Worm (Caenorhabditis elegans) whole organism, L1 larva: ENCODE results near the gene apb-1.

Source experiments
- C34B4.2 ChIP-seq: sonication (generic microtip); optimal IDR thresholded peaks from 2 replicates; lab custom pipeline; 2017; ENCODE audit warnings: mild to moderate bottlenecking, missing genetic modification characterization, missing compliant biosample characterization
- ama-1 ChIP-seq: fragments of 150-350 bp; optimal IDR thresholded peaks from 2 replicates; lab custom pipeline; 2014
- dpl-1 ChIP-seq, 3 experiments: fragments of 150-350 bp in 2 of 3; sonication (generic microtip) in 1 of 3; optimal IDR thresholded peaks; 2 replicates each; lab custom pipeline; 2014 to 2017; ENCODE audit warnings: missing biosample characterization in 3 of 3, missing genetic modification characterization in 3 of 3, missing genetic modification reagents in 3 of 3
- egl-13 ChIP-seq: sonication (generic microtip); optimal IDR thresholded peaks from 2 replicates; lab custom pipeline; 2016; ENCODE audit warnings: missing genotype, missing genetic modification reagents, missing genetic modification characterization, missing compliant biosample characterization
- egl-27 ChIP-seq, 2 experiments: fragments of 150-350 bp in 1 of 2; sonication (generic microtip); optimal IDR thresholded peaks; 3 replicates each; lab custom pipeline; 2017 to 2018; ENCODE audit warnings: missing biosample characterization in 2 of 2, missing genetic modification characterization in 2 of 2, missing genetic modification reagents in 2 of 2
- fkh-10 ChIP-seq: sonication (generic microtip); optimal IDR thresholded peaks from 2 replicates; lab custom pipeline; 2017; ENCODE audit warnings: missing biosample characterization, missing genetic modification reagents, missing genetic modification characterization
- fos-1 ChIP-seq: fragments of 150-350 bp; optimal IDR thresholded peaks from 2 replicates; lab custom pipeline; 2014; ENCODE audit warnings: missing biosample characterization, missing genetic modification characterization
- nhr-237 ChIP-seq: fragments of 150-350 bp; optimal IDR thresholded peaks from 2 replicates; lab custom pipeline; 2014; ENCODE audit warnings: missing biosample characterization, missing genetic modification characterization
- nhr-28 ChIP-seq: fragments of 150-350 bp; optimal IDR thresholded peaks from 2 replicates; lab custom pipeline; 2014; ENCODE audit warnings: missing biosample characterization, missing genetic modification characterization
- nhr-85 ChIP-seq: sonication (generic microtip); peaks from one replicate; lab custom pipeline; 2016; ENCODE audit warnings: missing genetic modification characterization, inconsistent platforms, missing compliant biosample characterization
- pax-3 ChIP-seq: fragments of 200-800 bp; sonication (Bioruptor generic); optimal IDR thresholded peaks from 2 replicates; lab custom pipeline; 2018; ENCODE audit warnings: mild to moderate bottlenecking, missing genetic modification characterization, moderate library complexity, missing compliant biosample characterization
- snpc-4 ChIP-seq: fragments of 150-350 bp; optimal IDR thresholded peaks from 2 replicates; lab custom pipeline; 2014; ENCODE audit warnings: missing biosample characterization, missing genetic modification characterization
- vab-15 ChIP-seq: sonication (generic microtip); optimal IDR thresholded peaks from 2 replicates; lab custom pipeline; 2017; ENCODE audit warnings: missing genotype, mild to moderate bottlenecking, missing genetic modification characterization, missing compliant biosample characterization
- zag-1 ChIP-seq: fragments of 150-350 bp; optimal IDR thresholded peaks from 2 replicates; lab custom pipeline; 2014; ENCODE audit warnings: missing biosample characterization, missing genetic modification characterization

ce11 chrIII:2628690-2629089 lies 31.9 kb upstream of the apb-1 start, which contains the start of gene acbp-8:
- no peak for TF ChIP-seq fkh-10 (GFP tag; lab: Kevin White, UChicago)
- no peak for TF ChIP-seq ama-1
- no peak for TF ChIP-seq nhr-85 (tag; lab: Kevin White, UChicago)
- no peak for TF ChIP-seq nhr-237 (tag; lab: Kevin White, UChicago)
- no peak for TF ChIP-seq vab-15 (tag; lab: Kevin White, UChicago)
- no peak for TF ChIP-seq egl-13
- TF ChIP-seq fos-1 (tag; lab: Kevin White, UChicago), result no peak
- no peak for TF ChIP-seq zag-1 (tag; lab: Kevin White, UChicago)
- TF ChIP-seq egl-27 (tag; optimal IDR thresholded peaks at IDR 0.05; lab: Kevin White, UChicago), result no peak
- TF ChIP-seq snpc-4 (tag; lab: Kevin White, UChicago), result no peak
- no peak for TF ChIP-seq C34B4.2 (tag; lab: Kevin White, UChicago)
- no peak for TF ChIP-seq nhr-28 (tag; lab: Kevin White, UChicago)
- no peak for TF ChIP-seq pax-3 (tag; lab: Kevin White, UChicago)
- no peak for TF ChIP-seq dpl-1 (GFP tag; optimal IDR thresholded peaks at IDR 0.05; lab: Kevin White, UChicago)
